Worm (Caenorhabditis elegans) whole organism, young adult: Measurements from ENCODE around the gene fem-1.
"Not testable (repeated sequence)": the region's sequence is repeated elsewhere in the genome, so short reads cannot be mapped to it uniquely, and the experiment has no call there.

Source experiments
- B0261.1 ChIP-seq: sonication (generic microtip); optimal IDR thresholded peaks from 2 replicates; lab custom pipeline; 2016; ENCODE audit warnings: mild to moderate bottlenecking, missing genetic modification characterization, moderate library complexity, missing compliant biosample characterization
- D2030.7 ChIP-seq: fragments of 200-800 bp; sonication (Bioruptor generic); IDR thresholded peaks from 2 replicates; pipeline ENCODE4 v1.3.6; 2022; ENCODE audit warnings: missing genetic modification reagents, missing genetic modification characterization, missing compliant biosample characterization
- F33H1.4 ChIP-seq: fragments of 200-800 bp; sonication (Bioruptor generic); IDR thresholded peaks from 2 replicates; pipeline ENCODE4 v1.3.6; 2022; ENCODE audit warnings: missing genetic modification reagents, missing genetic modification characterization, missing compliant biosample characterization
- F37B4.10 ChIP-seq: fragments of 200-800 bp; sonication (Bioruptor generic); IDR thresholded peaks from 2 replicates; pipeline ENCODE4 v1.3.6; 2022; ENCODE audit warnings: missing genetic modification characterization, missing compliant biosample characterization
- F49E8.2 ChIP-seq: sonication (generic microtip); optimal IDR thresholded peaks from 3 replicates; lab custom pipeline; 2017; ENCODE audit warnings: missing genetic modification characterization, mild to moderate bottlenecking, missing compliant biosample characterization, antibody characterized with exemption, moderate library complexity; ENCODE audit not compliant: insufficient read depth
- F57A8.1 ChIP-seq: fragments of 200-800 bp; sonication (Bioruptor generic); optimal IDR thresholded peaks from 2 replicates; lab custom pipeline; 2018; ENCODE audit warnings: mild to moderate bottlenecking, missing genetic modification characterization, moderate library complexity, missing compliant biosample characterization
- F57C9.4 ChIP-seq: sonication (generic microtip); optimal IDR thresholded peaks from 2 replicates; lab custom pipeline; 2017; ENCODE audit warnings: mild to moderate bottlenecking, missing genetic modification characterization, missing compliant biosample characterization
- T26A5.8 ChIP-seq: sonication (generic microtip); optimal IDR thresholded peaks from 2 replicates; lab custom pipeline; 2016; ENCODE audit warnings: missing genetic modification characterization, missing compliant biosample characterization
- Y53G8AR.9 ChIP-seq: fragments of 200-800 bp; sonication (Bioruptor generic); conservative IDR thresholded peaks from 2 replicates; pipeline ENCODE4 v1.3.6; 2022; ENCODE audit warnings: missing genetic modification reagents, missing genetic modification characterization, missing compliant biosample characterization
- Y56A3A.18 ChIP-seq: fragments of 200-800 bp; sonication (Bioruptor generic); IDR thresholded peaks from 2 replicates; pipeline ENCODE4 v1.3.6; 2022; ENCODE audit warnings: missing genetic modification reagents, missing genetic modification characterization, missing compliant biosample characterization
- Y95B8A.8 ChIP-seq: fragments of 200-800 bp; sonication (Bioruptor generic); IDR thresholded peaks from 2 replicates; pipeline ENCODE4 v1.3.6; 2022; ENCODE audit warnings: missing genetic modification reagents, missing genetic modification characterization, missing compliant biosample characterization
- athp-1 ChIP-seq: sonication (generic microtip); optimal IDR thresholded peaks from 2 replicates; lab custom pipeline; 2017; ENCODE audit warnings: mild to moderate bottlenecking, missing genetic modification characterization, missing compliant biosample characterization
- attf-6 ChIP-seq: fragments of 200-800 bp; sonication (Bioruptor generic); IDR thresholded peaks from 2 replicates; pipeline ENCODE4 v1.3.6; 2022; ENCODE audit warnings: missing genetic modification reagents, missing genetic modification characterization, missing compliant biosample characterization
- bed-2 ChIP-seq: fragments of 200-800 bp; sonication (Bioruptor generic); IDR thresholded peaks from 2 replicates; pipeline ENCODE4 v1.3.6; 2022; ENCODE audit warnings: missing genetic modification reagents, missing genetic modification characterization, missing compliant biosample characterization
- cebp-1 ChIP-seq, 2 experiments: fragments of 200-800 bp in 1 of 2; sonication (Bioruptor generic) in 1 of 2; sonication (generic microtip) in 1 of 2; IDR thresholded peaks in 1 of 2; optimal IDR thresholded peaks in 1 of 2; 2 replicates each; pipeline versions ENCODE4 v1.3.6 to Lab custom; 2017 to 2022; ENCODE audit warnings: missing compliant biosample characterization in 2 of 2, missing genetic modification characterization in 2 of 2, mild to moderate bottlenecking in 1 of 2, missing genetic modification reagents in 1 of 2, moderate library complexity in 1 of 2
- ceh-40 ChIP-seq: fragments of 200-800 bp; sonication (Bioruptor generic); IDR thresholded peaks from 2 replicates; pipeline ENCODE4 v1.3.6; 2022; ENCODE audit warnings: missing genetic modification characterization, missing compliant biosample characterization
- ceh-91 ChIP-seq: fragments of 200-800 bp; sonication (Bioruptor generic); IDR thresholded peaks from 2 replicates; pipeline ENCODE4 v1.3.6; 2022; ENCODE audit warnings: missing genetic modification reagents, missing genetic modification characterization, missing compliant biosample characterization
- chd-7 ChIP-seq: sonication (generic microtip); optimal IDR thresholded peaks from 2 replicates; lab custom pipeline; 2016; ENCODE audit warnings: mild to moderate bottlenecking, missing genetic modification characterization, moderate library complexity, missing compliant biosample characterization
- dox-1 ChIP-seq: fragments of 200-800 bp; sonication (Bioruptor generic); IDR thresholded peaks from 2 replicates; pipeline ENCODE4 v1.3.6; 2022; ENCODE audit warnings: missing genetic modification reagents, missing genetic modification characterization, missing compliant biosample characterization
- efl-1 ChIP-seq: fragments of 150-350 bp; optimal IDR thresholded peaks from 2 replicates; lab custom pipeline; 2014; ENCODE audit warnings: missing biosample characterization, missing genetic modification reagents, missing genetic modification characterization
- ekl-4 ChIP-seq: fragments of 200-800 bp; sonication (Bioruptor generic); IDR thresholded peaks from 2 replicates; pipeline ENCODE4 v1.3.6; 2022; ENCODE audit warnings: missing genetic modification reagents, missing genetic modification characterization, missing compliant biosample characterization
- hlh-12 ChIP-seq: sonication (generic microtip); optimal IDR thresholded peaks from 2 replicates; lab custom pipeline; 2016; ENCODE audit warnings: missing genetic modification characterization, missing compliant biosample characterization
- hmg-1.2 ChIP-seq: fragments of 200-800 bp; sonication (Bioruptor generic); IDR thresholded peaks from 2 replicates; pipeline ENCODE4 v1.3.6; 2022; ENCODE audit warnings: missing genetic modification reagents, missing genetic modification characterization, missing compliant biosample characterization
- hsf-1 ChIP-seq: fragments of 200-800 bp; sonication (Bioruptor generic); IDR thresholded peaks from 2 replicates; pipeline ENCODE4 v1.3.6; 2022; ENCODE audit warnings: missing genetic modification reagents, missing genetic modification characterization, missing compliant biosample characterization
- let-526 ChIP-seq: fragments of 200-800 bp; sonication (Bioruptor generic); IDR thresholded peaks from 2 replicates; pipeline ENCODE4 v1.3.6; 2022; ENCODE audit warnings: missing genetic modification reagents, missing genetic modification characterization, missing compliant biosample characterization
- lin-35 ChIP-seq, 3 experiments: fragments of 150-350 bp in 2 of 3; sonication (generic microtip) in 1 of 3; optimal IDR thresholded peaks; 2 replicates each; lab custom pipeline; 2014 to 2018; ENCODE audit warnings: missing biosample characterization in 3 of 3, missing genetic modification characterization in 3 of 3, missing genetic modification reagents in 3 of 3
- lin-54 ChIP-seq: fragments of 200-800 bp; sonication (Bioruptor generic); optimal IDR thresholded peaks from 2 replicates; lab custom pipeline; 2018; ENCODE audit warnings: mild to moderate bottlenecking, missing genetic modification characterization, missing compliant biosample characterization
- lir-1 ChIP-seq: fragments of 200-800 bp; sonication (Bioruptor generic); conservative IDR thresholded peaks from 2 replicates; pipeline ENCODE4 v1.3.6; 2022; ENCODE audit warnings: missing genetic modification reagents, missing genetic modification characterization, missing compliant biosample characterization
- lsl-1 ChIP-seq: fragments of 200-800 bp; sonication (Bioruptor generic); optimal IDR thresholded peaks from 2 replicates; lab custom pipeline; 2018; ENCODE audit warnings: mild to moderate bottlenecking, missing genetic modification characterization, moderate library complexity, missing compliant biosample characterization
- madf-3 ChIP-seq: fragments of 200-800 bp; sonication (Bioruptor generic); IDR thresholded peaks from 2 replicates; pipeline ENCODE4 v1.3.6; 2022; ENCODE audit warnings: missing genetic modification reagents, missing genetic modification characterization, missing compliant biosample characterization
- mcd-1 ChIP-seq: fragments of 200-800 bp; sonication (Bioruptor generic); IDR thresholded peaks from 2 replicates; pipeline ENCODE4 v1.3.6; 2022; ENCODE audit warnings: missing genetic modification reagents, missing genetic modification characterization, missing compliant biosample characterization
- nhr-120 ChIP-seq: fragments of 200-800 bp; sonication (Bioruptor generic); IDR thresholded peaks from 2 replicates; pipeline ENCODE4 v1.3.6; 2022; ENCODE audit warnings: missing genetic modification characterization, missing compliant biosample characterization
- pbrm-1 ChIP-seq: fragments of 200-800 bp; sonication (Bioruptor generic); IDR thresholded peaks from 2 replicates; pipeline ENCODE4 v1.3.6; 2022; ENCODE audit warnings: missing genetic modification reagents, missing genetic modification characterization, missing compliant biosample characterization
- rcor-1 ChIP-seq: fragments of 200-800 bp; sonication (Bioruptor generic); IDR thresholded peaks from 2 replicates; pipeline ENCODE4 v1.3.6; 2022; ENCODE audit warnings: missing genetic modification reagents, missing genetic modification characterization, missing compliant biosample characterization
- sea-2 ChIP-seq: fragments of 200-800 bp; sonication (Bioruptor generic); IDR thresholded peaks from 2 replicates; pipeline ENCODE4 v1.3.6; 2022; ENCODE audit warnings: missing genetic modification characterization, missing compliant biosample characterization
- snpc-1.3 ChIP-seq: sonication (generic microtip); optimal IDR thresholded peaks from 2 replicates; lab custom pipeline; 2017; ENCODE audit warnings: missing genetic modification characterization, mild to moderate bottlenecking, missing compliant biosample characterization, antibody characterized with exemption, moderate library complexity, missing genotype, missing genetic modification reagents; ENCODE audit not compliant: insufficient read depth
- ztf-3 ChIP-seq: fragments of 200-800 bp; sonication (Bioruptor generic); optimal IDR thresholded peaks from 2 replicates; lab custom pipeline; 2018; ENCODE audit warnings: mild to moderate bottlenecking, missing genetic modification characterization, missing compliant biosample characterization

fem-1 gene

DNA sequence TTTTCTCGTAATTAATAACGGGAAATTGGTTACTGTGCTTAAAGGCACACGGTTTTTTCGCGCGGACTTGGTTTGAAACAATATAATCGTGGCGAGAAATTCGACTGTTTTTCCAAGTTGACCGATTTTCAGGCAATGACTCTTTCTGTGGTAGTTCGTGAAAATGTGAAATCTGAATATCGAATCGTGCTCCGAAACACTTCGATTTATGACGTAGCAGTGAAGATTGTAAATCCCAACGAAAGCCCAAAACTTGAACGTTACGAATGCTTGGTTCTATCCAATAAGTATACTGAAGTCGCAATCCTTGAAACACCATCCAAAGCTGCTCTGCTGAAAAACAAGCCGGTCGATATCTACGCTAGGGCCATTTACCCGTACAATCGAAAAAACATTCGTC lies 43.7 kb downstream of the fem-1 start (continued):
- TF ChIP-seq athp-1 (no peak), F57C9.4 (no peak)
- TF ChIP-seq, all 124 proteins: peak for 0

DNA sequence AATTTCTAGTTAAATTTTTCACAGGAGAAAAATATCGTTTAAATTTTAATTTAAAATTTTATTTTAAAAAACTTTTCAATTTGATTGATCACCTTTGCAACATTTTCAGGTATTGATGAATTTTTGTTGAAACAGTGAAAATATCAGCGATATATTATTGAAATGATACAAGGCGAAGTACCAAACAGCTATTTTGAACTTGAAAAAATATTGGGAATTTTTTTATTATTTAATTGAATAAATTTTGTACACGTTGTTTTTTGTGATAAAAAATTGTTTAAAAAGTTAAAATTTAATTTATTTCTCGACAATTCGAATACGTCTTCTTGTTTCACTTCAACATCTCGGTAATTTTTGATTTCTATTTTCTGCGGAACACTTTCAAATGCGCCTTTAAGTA lies 44.1 kb downstream of the fem-1 start, which contains the start of gene B0273.1:
TSS of gene B0273.1 (plus strand) at position 301 of the 400 bp plus-strand sequence.
- TF ChIP-seq chd-7 (tag; lab: Kevin White, UChicago), result no peak
- no peak for TF ChIP-seq B0261.1 (tag; lab: Kevin White, UChicago)
- TF ChIP-seq, all 124 proteins: peak for 0

ce11 chrIV:5493135-5493534 lies 44.6 kb downstream of the fem-1 start:
- peak; percentile 61 for TF ChIP-seq hmg-1.2 (GFP tag; lab: Robert Waterston, UW)
- TF ChIP-seq lin-35 (GFP tag; optimal IDR thresholded peaks at IDR 0.05; lab: Kevin White, UChicago), result no peak
- no peak for TF ChIP-seq nhr-120 (GFP tag; lab: Robert Waterston, UW)

DNA sequence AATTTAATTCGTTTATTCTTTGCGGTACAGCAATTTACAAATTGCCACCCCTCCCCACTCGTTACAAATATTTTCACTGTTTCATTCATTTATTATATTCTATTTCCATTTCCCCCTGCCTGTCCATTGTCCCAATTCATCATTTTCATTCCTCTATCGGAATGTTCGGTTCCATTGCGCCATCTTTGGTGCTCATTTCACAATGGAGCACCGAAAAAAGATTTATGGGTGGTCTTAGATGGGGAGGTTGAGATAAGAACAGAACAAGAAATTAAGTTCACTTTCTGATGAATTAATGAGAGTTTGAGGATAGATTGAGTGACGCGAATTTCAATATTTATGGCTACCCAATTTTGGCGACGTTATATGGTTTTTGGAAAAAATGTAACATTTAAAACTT lies 45.6 kb downstream of the fem-1 start:
- TF ChIP-seq snpc-1.3 (tag; lab: Kevin White, UChicago) (no peak), Y56A3A.18 (GFP tag; lab: Robert Waterston, UW) (no peak), cebp-1 (GFP tag; IDR thresholded peaks at IDR 0.05; lab: Robert Waterston, UW) (no peak), cebp-1 (tag; optimal IDR thresholded peaks at IDR 0.05; lab: Kevin White, UChicago) (no peak), let-526 (GFP tag; lab: Robert Waterston, UW) (no peak), attf-6 (GFP tag; lab: Robert Waterston, UW) (no peak), T26A5.8 (tag; lab: Kevin White, UChicago) (no peak), ceh-91 (GFP tag; lab: Robert Waterston, UW) (no peak), chd-7 (tag; lab: Kevin White, UChicago) (no peak), ceh-40 (no peak), sea-2 (no peak), hlh-12 (tag; lab: Kevin White, UChicago) (no peak), F57A8.1 (GFP tag; lab: Kevin White, UChicago) (no peak), F37B4.10 (GFP tag; lab: Robert Waterston, UW) (no peak), F49E8.2 (tag; lab: Kevin White, UChicago) (no peak)

- TF ChIP-seq lir-1 (GFP tag; lab: Robert Waterston, UW); ztf-3 (GFP tag; lab: Kevin White, UChicago); F57A8.1 (GFP tag; lab: Kevin White, UChicago): not testable (repeated sequence)
Measured at ce11 chrIV:5491054-5491453, 46.7 kb downstream of the fem-1 start, which contains the start of gene B0273.115. Gene B0273.115, minus strand, starts transcription at chrIV:5491154.

ce11 chrIV:5486208-5486731 lies 51.5 kb downstream of the fem-1 start, which contains the start of the genes snpc-3.1 and puf-7:
Gene snpc-3.1, minus strand, starts transcription at chrIV:5486258.
Gene puf-7, plus strand, starts transcription at chrIV:5486713.
- 0 out of 2 replicates have a peak, but pooled peaks have one; percentile 16 for TF ChIP-seq bed-2 (GFP tag; lab: Robert Waterston, UW)
- TF ChIP-seq lin-54 (GFP tag; lab: Kevin White, UChicago), result peak; percentile 23
- peak; percentile 45; the same call in 1 of the 2 replicates for TF ChIP-seq Y53G8AR.9 (GFP tag; lab: Robert Waterston, UW)
- TF ChIP-seq hsf-1 (GFP tag; lab: Robert Waterston, UW), result peak; percentile 34; the same call in 1 of the 2 replicates
- peak; percentile 44; the same call in 1 of the 2 replicates for TF ChIP-seq Y95B8A.8
- peak; percentile 84 for TF ChIP-seq lsl-1 (GFP tag; lab: Kevin White, UChicago)
- TF ChIP-seq rcor-1 (GFP tag; lab: Robert Waterston, UW), result peak; percentile 37; the same call in 1 of the 2 replicates
- TF ChIP-seq madf-3 (GFP tag; lab: Robert Waterston, UW), result 0 out of 2 replicates have a peak, but pooled peaks have one; percentile 46
- peak; percentile 77 for TF ChIP-seq dox-1 (GFP tag; lab: Robert Waterston, UW)
- TF ChIP-seq ceh-91 (GFP tag; lab: Robert Waterston, UW), result peak; percentile 88
- TF ChIP-seq pbrm-1 (GFP tag; lab: Robert Waterston, UW), result peak; percentile 30; the same call in 1 of the 2 replicates
- TF ChIP-seq efl-1, result peak; percentile 42
- TF ChIP-seq ekl-4 (GFP tag; lab: Robert Waterston, UW), result peak; percentile 24; the same call in 1 of the 2 replicates
- TF ChIP-seq attf-6 (GFP tag; lab: Robert Waterston, UW), result peak; percentile 65; the same call in 1 of the 2 replicates
- TF ChIP-seq mcd-1 (GFP tag; lab: Robert Waterston, UW), result peak; percentile 55; the same call in 1 of the 2 replicates
- TF ChIP-seq F33H1.4, result peak; percentile 97
- peak; percentile 78 for TF ChIP-seq D2030.7 (GFP tag; lab: Robert Waterston, UW)
